Fruit fly (Drosophila melanogaster) whole organism, prepupa: ENCODE measurements around the gene EMC4.

Experiments used
- Blimp-1 ChIP-seq: fragments of 200-800 bp; sonication (Bioruptor generic); optimal IDR thresholded peaks from 3 replicates; lab custom pipeline; 2017; ENCODE audit warnings: missing biosample characterization, missing genetic modification characterization, mild to moderate bottlenecking, moderate library complexity, missing genetic modification reagents
- CG10631 ChIP-seq: fragments of 200-800 bp; sonication (Bioruptor generic); optimal IDR thresholded peaks from 2 replicates; lab custom pipeline; 2016; ENCODE audit warnings: missing biosample characterization, missing genetic modification characterization
- CG10669 ChIP-seq: fragments of 200-800 bp; sonication (Bioruptor generic); optimal IDR thresholded peaks from 3 replicates; lab custom pipeline; 2018; ENCODE audit warnings: missing biosample characterization, mild to moderate bottlenecking, missing genetic modification characterization, moderate library complexity
- CG11294 ChIP-seq: fragments of 200-800 bp; sonication (Bioruptor generic); IDR thresholded peaks from 2 replicates; pipeline ENCODE4 v1.3.6; 2022; ENCODE audit warnings: missing biosample characterization, missing genetic modification characterization
- CG11902 ChIP-seq: fragments of 200-800 bp; sonication (Bioruptor generic); optimal IDR thresholded peaks from 3 replicates; lab custom pipeline; 2016; ENCODE audit warnings: missing biosample characterization, missing genetic modification characterization
- CG15336 ChIP-seq: fragments of 200-800 bp; sonication (Bioruptor generic); IDR thresholded peaks from 2 replicates; pipeline ENCODE4 v1.3.6; 2022; ENCODE audit warnings: missing biosample characterization, missing genetic modification characterization
- CG1621 ChIP-seq: fragments of 200-800 bp; sonication (Bioruptor generic); optimal IDR thresholded peaks from 3 replicates; lab custom pipeline; 2018; ENCODE audit warnings: missing biosample characterization, mild to moderate bottlenecking, missing genetic modification characterization
- CG3032 ChIP-seq: fragments of 200-800 bp; optimal IDR thresholded peaks from 2 replicates; lab custom pipeline; 2019; ENCODE audit warnings: missing biosample characterization, mild to moderate bottlenecking, missing genetic modification characterization, moderate library complexity
- CG31627 ChIP-seq: fragments of 200-800 bp; sonication (Bioruptor generic); optimal IDR thresholded peaks from 3 replicates; lab custom pipeline; 2016; ENCODE audit warnings: missing biosample characterization, missing genetic modification characterization
- CG32006 ChIP-seq: fragments of 200-800 bp; sonication (Bioruptor generic); optimal IDR thresholded peaks from 3 replicates; lab custom pipeline; 2017; ENCODE audit warnings: missing biosample characterization, mild to moderate bottlenecking, missing genetic modification characterization
- CG34406 ChIP-seq: fragments of 200-800 bp; sonication (Bioruptor generic); optimal IDR thresholded peaks from 3 replicates; lab custom pipeline; 2016; ENCODE audit warnings: missing biosample characterization, missing genetic modification characterization
- CG3919 ChIP-seq: fragments of 200-800 bp; sonication (Bioruptor generic); optimal IDR thresholded peaks from 3 replicates; lab custom pipeline; 2016; ENCODE audit warnings: missing biosample characterization, missing genetic modification characterization
- CG4318 ChIP-seq: fragments of 200-800 bp; sonication (Bioruptor generic); optimal IDR thresholded peaks from 3 replicates; lab custom pipeline; 2017; ENCODE audit warnings: missing biosample characterization, mild to moderate bottlenecking, missing genetic modification characterization
- CG6163 ChIP-seq: fragments of 200-800 bp; sonication (Bioruptor generic); IDR thresholded peaks from 3 replicates; pipeline ENCODE4 v1.3.6; 2022; ENCODE audit warnings: missing biosample characterization, missing genetic modification characterization
- CG6792 ChIP-seq: fragments of 200-800 bp; sonication (Bioruptor generic); optimal IDR thresholded peaks from 3 replicates; lab custom pipeline; 2016; ENCODE audit warnings: missing biosample characterization, missing genetic modification characterization
- CG6808 ChIP-seq: fragments of 200-800 bp; sonication (Bioruptor generic); optimal IDR thresholded peaks from 3 replicates; lab custom pipeline; 2017; ENCODE audit warnings: missing biosample characterization, missing genetic modification characterization, mild to moderate bottlenecking, moderate library complexity, missing genetic modification reagents
- CG6854 ChIP-seq: fragments of 200-800 bp; sonication (Bioruptor generic); optimal IDR thresholded peaks from 2 replicates; lab custom pipeline; 2017; ENCODE audit warnings: missing biosample characterization, mild to moderate bottlenecking, missing genetic modification characterization
- CG7368 ChIP-seq: fragments of 200-800 bp; sonication (Bioruptor generic); optimal IDR thresholded peaks from 3 replicates; lab custom pipeline; 2016; ENCODE audit warnings: missing biosample characterization, missing genetic modification characterization
- CG8119 ChIP-seq: fragments of 200-800 bp; sonication (Bioruptor generic); IDR thresholded peaks from 3 replicates; pipeline ENCODE4 v1.3.6; 2022; ENCODE audit warnings: missing biosample characterization, missing genetic modification characterization
- CG8319 ChIP-seq: fragments of 200-800 bp; sonication (Bioruptor generic); optimal IDR thresholded peaks from 3 replicates; lab custom pipeline; 2016; ENCODE audit warnings: missing biosample characterization, missing genetic modification characterization
- CG8632 ChIP-seq: fragments of 200-800 bp; sonication (Bioruptor generic); optimal IDR thresholded peaks from 3 replicates; lab custom pipeline; 2016; ENCODE audit warnings: missing biosample characterization, missing genetic modification characterization
- CG9139 ChIP-seq: fragments of 200-800 bp; sonication (Bioruptor generic); optimal IDR thresholded peaks from 3 replicates; lab custom pipeline; 2017; ENCODE audit warnings: missing biosample characterization, mild to moderate bottlenecking, missing genetic modification characterization
- Eip75B ChIP-seq: fragments of 200-800 bp; sonication (Bioruptor generic); optimal IDR thresholded peaks from 3 replicates; lab custom pipeline; 2016; ENCODE audit warnings: missing biosample characterization, missing genetic modification characterization
- Eip78C ChIP-seq: fragments of 200-800 bp; sonication (Bioruptor generic); peaks from one replicate; lab custom pipeline; 2016; ENCODE audit warnings: missing biosample characterization, missing genetic modification characterization
- Eip93F ChIP-seq: fragments of 200-800 bp; sonication (Bioruptor generic); optimal IDR thresholded peaks from 2 replicates; lab custom pipeline; 2016; ENCODE audit warnings: missing biosample characterization, mild to moderate bottlenecking, missing genetic modification characterization
- Ets96B ChIP-seq: fragments of 200-800 bp; optimal IDR thresholded peaks from 2 replicates; lab custom pipeline; 2019; ENCODE audit warnings: missing biosample characterization, mild to moderate bottlenecking, missing genetic modification characterization, moderate library complexity
- Gug ChIP-seq: fragments of 200-800 bp; sonication (Bioruptor generic); IDR thresholded peaks from 2 replicates; pipeline ENCODE4 v1.3.6; 2022; ENCODE audit warnings: missing biosample characterization, missing genetic modification characterization
- Hr38 ChIP-seq: sonication (Bioruptor generic); optimal IDR thresholded peaks from 2 replicates; lab custom pipeline; 2016; ENCODE audit warnings: missing biosample characterization, missing genetic modification characterization
- Hr4 ChIP-seq: fragments of 200-800 bp; sonication (Bioruptor generic); optimal IDR thresholded peaks from 3 replicates; lab custom pipeline; 2016; ENCODE audit warnings: missing biosample characterization, missing genetic modification characterization
- Lpt ChIP-seq: fragments of 200-800 bp; sonication (Bioruptor generic); optimal IDR thresholded peaks from 3 replicates; lab custom pipeline; 2016; ENCODE audit warnings: missing biosample characterization, missing genetic modification characterization
- Met ChIP-seq: fragments of 200-800 bp; sonication (Bioruptor generic); optimal IDR thresholded peaks from 3 replicates; lab custom pipeline; 2016; ENCODE audit warnings: missing biosample characterization, missing genetic modification characterization
- OdsH ChIP-seq: fragments of 200-800 bp; sonication (Bioruptor generic); optimal IDR thresholded peaks from 3 replicates; lab custom pipeline; 2016; ENCODE audit warnings: missing biosample characterization, missing genetic modification characterization
- Smox ChIP-seq: fragments of 200-800 bp; sonication (Bioruptor generic); optimal IDR thresholded peaks from 3 replicates; lab custom pipeline; 2016; ENCODE audit warnings: missing biosample characterization, missing genetic modification characterization
- Sox102F ChIP-seq: fragments of 200-800 bp; sonication (Bioruptor generic); optimal IDR thresholded peaks from 2 replicates; lab custom pipeline; 2016; ENCODE audit warnings: missing biosample characterization, mild to moderate bottlenecking, missing genetic modification characterization
- Sox15 ChIP-seq: fragments of 200-800 bp; sonication (Bioruptor generic); optimal IDR thresholded peaks from 3 replicates; lab custom pipeline; 2016; ENCODE audit warnings: missing biosample characterization, missing genetic modification characterization
- achi ChIP-seq: fragments of 200-800 bp; sonication (Bioruptor generic); optimal IDR thresholded peaks from 3 replicates; lab custom pipeline; 2016; ENCODE audit warnings: missing biosample characterization, missing genetic modification characterization
- cyc ChIP-seq: fragments of 200-800 bp; sonication (Bioruptor generic); optimal IDR thresholded peaks from 3 replicates; lab custom pipeline; 2016; ENCODE audit warnings: missing biosample characterization, missing genetic modification characterization
- dac ChIP-seq: fragments of 200-800 bp; sonication (Bioruptor generic); optimal IDR thresholded peaks from 2 replicates; lab custom pipeline; 2017; ENCODE audit warnings: missing biosample characterization, mild to moderate bottlenecking, missing genetic modification characterization
- dsx ChIP-seq: fragments of 200-800 bp; optimal IDR thresholded peaks from 3 replicates; lab custom pipeline; 2019; ENCODE audit warnings: missing biosample characterization, mild to moderate bottlenecking, missing genetic modification characterization, moderate library complexity; ENCODE audit not compliant: poor library complexity, severe bottlenecking
- eg ChIP-seq: fragments of 200-800 bp; sonication (Bioruptor generic); IDR thresholded peaks from 3 replicates; pipeline ENCODE4 v1.3.6; 2022; ENCODE audit warnings: missing biosample characterization, missing genetic modification characterization
- esn ChIP-seq: fragments of 200-800 bp; sonication (Bioruptor generic); optimal IDR thresholded peaks from 2 replicates; lab custom pipeline; 2016; ENCODE audit warnings: missing biosample characterization, mild to moderate bottlenecking, missing genetic modification characterization, moderate library complexity
- fd59A ChIP-seq: fragments of 200-800 bp; sonication (Bioruptor generic); optimal IDR thresholded peaks from 2 replicates; lab custom pipeline; 2017; ENCODE audit warnings: missing biosample characterization, mild to moderate bottlenecking, missing genetic modification characterization, missing genetic modification reagents
- fd85E ChIP-seq: fragments of 200-800 bp; sonication (Bioruptor generic); optimal IDR thresholded peaks from 3 replicates; lab custom pipeline; 2016; ENCODE audit warnings: missing biosample characterization, missing genetic modification characterization
- fkh ChIP-seq: fragments of 200-800 bp; sonication (Bioruptor generic); optimal IDR thresholded peaks from 3 replicates; lab custom pipeline; 2017; ENCODE audit warnings: missing biosample characterization, mild to moderate bottlenecking, missing genetic modification characterization, moderate library complexity
- lz ChIP-seq: fragments of 200-800 bp; sonication (Bioruptor generic); optimal IDR thresholded peaks from 3 replicates; lab custom pipeline; 2016; ENCODE audit warnings: missing biosample characterization, missing genetic modification characterization
- net ChIP-seq: fragments of 200-800 bp; sonication (Bioruptor generic); optimal IDR thresholded peaks from 3 replicates; lab custom pipeline; 2016; ENCODE audit warnings: missing biosample characterization, missing genetic modification characterization
- pdm3 ChIP-seq: fragments of 200-800 bp; sonication (Bioruptor generic); optimal IDR thresholded peaks from 3 replicates; lab custom pipeline; 2016; ENCODE audit warnings: missing biosample characterization, missing genetic modification characterization
- salr ChIP-seq, 2 experiments: fragments of 200-800 bp; sonication (Bioruptor generic); optimal IDR thresholded peaks; 3 replicates each; lab custom pipeline; 2016 to 2018; ENCODE audit warnings: missing biosample characterization in 2 of 2, missing genetic modification characterization in 2 of 2, mild to moderate bottlenecking in 1 of 2
- spab ChIP-seq: fragments of 200-800 bp; sonication (Bioruptor generic); optimal IDR thresholded peaks from 2 replicates; lab custom pipeline; 2017; ENCODE audit warnings: missing biosample characterization, mild to moderate bottlenecking, missing genetic modification characterization, missing genetic modification reagents
- ss ChIP-seq, 2 experiments: fragments of 200-800 bp; sonication (Bioruptor generic); optimal IDR thresholded peaks; 2 replicates in 1 of 2; 3 replicates in 1 of 2; lab custom pipeline; 2017 to 2018; ENCODE audit warnings: mild to moderate bottlenecking in 2 of 2, missing biosample characterization in 2 of 2, missing genetic modification characterization in 2 of 2, moderate library complexity in 1 of 2
- vri ChIP-seq: fragments of 200-800 bp; sonication (Bioruptor generic); optimal IDR thresholded peaks from 3 replicates; lab custom pipeline; 2016; ENCODE audit warnings: missing biosample characterization, mild to moderate bottlenecking, missing genetic modification characterization

The EMC4 gene

DNA sequence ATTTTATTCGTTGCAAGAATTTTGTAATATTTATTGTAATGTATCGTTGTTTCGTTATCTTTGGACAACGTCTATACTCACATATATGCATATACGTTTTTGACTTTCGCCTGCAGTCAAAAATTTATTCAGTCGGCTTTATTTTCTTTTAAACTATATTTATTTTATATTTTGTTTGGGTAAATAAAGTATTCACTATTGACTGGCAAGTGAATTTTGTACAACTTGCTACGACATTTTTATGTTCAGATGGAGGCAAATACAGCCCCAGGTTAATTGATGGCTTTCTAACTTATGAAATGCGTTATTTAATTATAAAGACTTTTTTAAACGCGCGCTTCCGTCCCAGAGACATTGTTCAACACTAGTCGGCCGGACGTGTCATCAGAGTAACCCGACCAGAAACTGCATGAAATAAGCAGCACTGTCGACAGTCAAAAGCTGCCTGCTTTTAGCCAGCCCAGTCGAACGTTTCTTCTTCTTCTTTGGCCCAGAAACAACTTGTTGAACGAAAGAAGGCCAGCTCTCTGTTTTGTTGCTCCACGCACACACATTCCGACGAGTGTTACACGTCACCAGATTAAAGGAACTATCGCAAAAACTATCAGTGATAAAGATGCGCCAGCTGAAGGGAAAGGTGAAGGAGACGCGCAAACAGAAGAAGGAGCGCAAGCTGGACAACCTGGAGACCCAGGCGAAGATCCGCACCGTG lies 4.5 kb downstream of the EMC4 start, which contains the start of gene CG33169:
CG33169 (plus strand) TSS at position 498 of the 712 bp plus-strand sequence.
- TF ChIP-seq CG9139 (GFP tag; lab: Kevin White, UChicago) (no peak), CG15336 (GFP tag; lab: Robert Waterston, UW) (no peak), CG7368 (GFP tag; lab: Kevin White, UChicago) (peak; percentile 37), Eip78C (GFP tag; lab: Kevin White, UChicago) (peak; percentile 70), Blimp-1 (GFP tag; lab: Kevin White, UChicago) (peak; percentile 41), CG8319 (peak; percentile 50), eg (GFP tag; lab: Robert Waterston, UW) (peak; percentile 74), fd59A (peak; percentile 23), Ets96B (tag; lab: Kevin White, UChicago) (peak; percentile 21), Sox102F (GFP tag; lab: Kevin White, UChicago) (peak; percentile 44), Sox15 (GFP tag; lab: Kevin White, UChicago) (peak; percentile 1), cyc (peak; percentile 84), vri (peak; percentile 81), CG31627 (peak; percentile 85), OdsH (peak; percentile 53), Smox (GFP tag; lab: Kevin White, UChicago) (peak; percentile 36), CG3919 (GFP tag; lab: Kevin White, UChicago) (peak; percentile 73), net (GFP tag; lab: Kevin White, UChicago) (peak; percentile 48), CG11902 (peak; percentile 67), CG1621 (peak; percentile 95), CG8119 (GFP tag; lab: Robert Waterston, UW) (no peak), CG6792 (GFP tag; lab: Kevin White, UChicago) (peak; percentile 48), salr (GFP tag; optimal IDR thresholded peaks at IDR 0.05; lab: Kevin White, UChicago) (peak in 1 of 2 experiments; percentile 63), CG6854 (GFP tag; lab: Kevin White, UChicago) (peak; percentile 36), CG4318 (GFP tag; lab: Kevin White, UChicago) (no peak), CG34406 (GFP tag; lab: Kevin White, UChicago) (no peak), Eip75B (GFP tag; lab: Kevin White, UChicago) (peak; percentile 92), dsx (peak; percentile 61), pdm3 (GFP tag; lab: Kevin White, UChicago) (peak; percentile 57), Gug (GFP tag; lab: Robert Waterston, UW) (no peak), CG8632 (GFP tag; lab: Kevin White, UChicago) (no peak), Lpt (peak; percentile 49), CG32006 (GFP tag; lab: Kevin White, UChicago) (peak; percentile 48), fd85E (GFP tag; lab: Kevin White, UChicago) (no peak), CG3032 (tag; lab: Kevin White, UChicago) (peak; percentile 46), ss (GFP tag; optimal IDR thresholded peaks at IDR 0.05; lab: Kevin White, UChicago) (peak in 1 of 2 experiments; percentile 49), Hr38 (no peak), spab (GFP tag; lab: Kevin White, UChicago) (no peak), CG11294 (GFP tag; lab: Robert Waterston, UW) (0 out of 2 replicates have a peak, but pooled peaks have one; percentile 41), dac (peak; percentile 18), Met (peak; percentile 50), CG10631 (GFP tag; lab: Kevin White, UChicago) (peak; percentile 54), Hr4 (GFP tag; lab: Kevin White, UChicago) (no peak), CG10669 (GFP tag; lab: Kevin White, UChicago) (peak; percentile 26), fkh (GFP tag; lab: Kevin White, UChicago) (no peak), CG6163 (GFP tag; lab: Robert Waterston, UW) (peak; percentile 73), esn (peak; percentile 74), CG6808 (GFP tag; lab: Kevin White, UChicago) (no peak), achi (GFP tag; lab: Kevin White, UChicago) (peak; percentile 96), lz (peak; percentile 70), Eip93F (no peak)
